Worm (Caenorhabditis elegans) whole organism, midembryonic: ENCODE results near the gene ZK1058.9.

Source experiments
- flt-1 ChIP-seq: fragments of 200-800 bp; sonication (Bioruptor generic); IDR thresholded peaks from 2 replicates; pipeline ENCODE4 v1.3.6; 2022; ENCODE audit warnings: missing genetic modification characterization, missing compliant biosample characterization
- klf-2 ChIP-seq: fragments of 200-800 bp; sonication (Bioruptor generic); conservative IDR thresholded peaks from 2 replicates; pipeline ENCODE4 v1.3.6; 2022; ENCODE audit warnings: missing genetic modification reagents, missing genetic modification characterization, missing compliant biosample characterization
- ztf-29 ChIP-seq: fragments of 200-800 bp; sonication (Bioruptor generic); IDR thresholded peaks from 2 replicates; pipeline ENCODE4 v1.3.6; 2022; ENCODE audit warnings: missing genetic modification reagents, missing genetic modification characterization, missing compliant biosample characterization

ce11 chrIII:3954828-3955227, 28.8 kb upstream of the ZK1058.9 start:
- TF ChIP-seq flt-1 (GFP tag; lab: Robert Waterston, UW), result no peak
- TF ChIP-seq klf-2 (GFP tag; lab: Robert Waterston, UW), result no peak
- no peak for TF ChIP-seq ztf-29
